Comparison of ENCODE assay signal across 8 worm cellular contexts in the genomic region with DNA sequence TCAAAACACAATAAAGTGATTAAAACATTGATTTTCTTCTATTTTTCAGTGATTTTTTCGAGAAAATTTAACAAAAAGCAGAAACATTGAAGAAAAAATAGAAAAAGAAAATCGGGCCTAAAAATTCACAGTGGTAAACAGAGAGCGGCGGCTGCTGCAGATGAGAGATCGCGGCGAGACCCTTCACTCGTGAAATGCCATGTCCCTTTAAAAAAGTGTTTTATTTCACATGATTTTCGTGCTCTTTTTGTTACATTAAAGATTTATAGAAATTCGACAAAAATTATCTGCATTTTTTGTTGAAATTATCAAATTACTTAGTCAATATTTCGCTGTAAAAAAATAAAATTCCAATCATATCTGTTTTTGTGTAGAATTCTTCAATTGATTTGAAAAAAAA.
A peak's percentile ranks its signal among the peaks of the same experiment; 100 is the strongest.
TF ChIP-seq lines count a peak whose summit lies in the region.

No protein-coding gene starts in this region.

TF ChIP-seq in whole organism, L1 larva, 84 proteins besides CTCF, POLR2A, EP300 and RAD21 (continues in another document):
- no peak for TF ChIP-seq ceh-63 (GFP tag; optimal IDR thresholded peaks at IDR 0.05; lab: Kevin White, UChicago)
- TF ChIP-seq mdl-1 (tag; optimal IDR thresholded peaks at IDR 0.05; lab: Kevin White, UChicago) = peak in 1 of 2 experiments; percentile 23
- TF ChIP-seq elt-2 (tag; optimal IDR thresholded peaks at IDR 0.05; lab: Kevin White, UChicago) = no peak
- TF ChIP-seq irx-1 (tag; optimal IDR thresholded peaks at IDR 0.05; lab: Kevin White, UChicago) = peak; percentile 22
- TF ChIP-seq ces-1 (GFP tag; optimal IDR thresholded peaks at IDR 0.05; lab: Kevin White, UChicago) = no peak
- peak; percentile 35 for TF ChIP-seq unc-130 (tag; optimal IDR thresholded peaks at IDR 0.05; lab: Kevin White, UChicago)
- no peak for TF ChIP-seq hlh-17 (GFP tag; optimal IDR thresholded peaks at IDR 0.05; lab: Kevin White, UChicago; ENCODE audit: borderline replicate concordance)
- peak; percentile 14 for TF ChIP-seq jun-1 (tag; optimal IDR thresholded peaks at IDR 0.05; lab: Kevin White, UChicago)
- no peak for TF ChIP-seq vab-15 (tag; optimal IDR thresholded peaks at IDR 0.05; lab: Kevin White, UChicago)
- TF ChIP-seq mef-2 (tag; optimal IDR thresholded peaks at IDR 0.05; lab: Kevin White, UChicago) = no peak

TF ChIP-seq in whole organism, L2 larva, 48 proteins besides CTCF, POLR2A, EP300 and RAD21 (continues in another document):
- no peak for TF ChIP-seq elt-3 (tag; optimal IDR thresholded peaks at IDR 0.05; lab: Kevin White, UChicago)
- no peak for TF ChIP-seq ama-1 (optimal IDR thresholded peaks at IDR 0.05; lab: Kevin White, UChicago)
- TF ChIP-seq crh-2 (tag; optimal IDR thresholded peaks at IDR 0.05; lab: Kevin White, UChicago) = peak; percentile 68
- peak; percentile 43 for TF ChIP-seq snpc-4 (tag; optimal IDR thresholded peaks at IDR 0.05; lab: Kevin White, UChicago)
- TF ChIP-seq mab-5 (tag; optimal IDR thresholded peaks at IDR 0.05; lab: Kevin White, UChicago) = no peak
- TF ChIP-seq nhr-25 (tag; optimal IDR thresholded peaks at IDR 0.05; lab: Kevin White, UChicago) = peak; percentile 54
- TF ChIP-seq fos-1 (tag; optimal IDR thresholded peaks at IDR 0.05; lab: Kevin White, UChicago) = peak; percentile 37
- peak; percentile 52 for TF ChIP-seq lin-13 (GFP tag; optimal IDR thresholded peaks at IDR 0.05; lab: Kevin White, UChicago)
- peak; percentile 26 for TF ChIP-seq blmp-1 (tag; optimal IDR thresholded peaks at IDR 0.05; lab: Kevin White, UChicago; ENCODE audit: insufficient read depth)
- peak; percentile 12 for TF ChIP-seq sma-3 (GFP tag; optimal IDR thresholded peaks at IDR 0.05; lab: Kevin White, UChicago)
- TF ChIP-seq elt-1 (tag; optimal IDR thresholded peaks at IDR 0.05; lab: Kevin White, UChicago) = no peak

TF ChIP-seq in whole organism, L3 larva, 47 proteins besides CTCF, POLR2A, EP300 and RAD21 (continues in another document):
- TF ChIP-seq eor-1 (tag; optimal IDR thresholded peaks at IDR 0.05; lab: Kevin White, UChicago) = no peak
- TF ChIP-seq lin-15B (tag; optimal IDR thresholded peaks at IDR 0.05; lab: Kevin White, UChicago) = peak; percentile 43
- TF ChIP-seq egl-27 (tag; optimal IDR thresholded peaks at IDR 0.05; lab: Kevin White, UChicago) = no peak
- TF ChIP-seq pha-4 (tag; optimal IDR thresholded peaks at IDR 0.05; lab: Kevin White, UChicago) = peak; percentile 92
- TF ChIP-seq lin-39 (tag; optimal IDR thresholded peaks at IDR 0.05; lab: Kevin White, UChicago) = peak; percentile 38
- TF ChIP-seq egl-5 (tag; optimal IDR thresholded peaks at IDR 0.05; lab: Kevin White, UChicago) = peak; percentile 67
- peak; percentile 30 for TF ChIP-seq skn-1 (tag; optimal IDR thresholded peaks at IDR 0.05; lab: Kevin White, UChicago)
- no peak for TF ChIP-seq R02D3.7 (tag; optimal IDR thresholded peaks at IDR 0.05; lab: Kevin White, UChicago)
- peak; percentile 36 for TF ChIP-seq ama-1 (optimal IDR thresholded peaks at IDR 0.05; lab: Kevin White, UChicago)
- TF ChIP-seq aly-2 (tag; optimal IDR thresholded peaks at IDR 0.05; lab: Kevin White, UChicago) = no peak
- TF ChIP-seq fkh-10 (GFP tag; optimal IDR thresholded peaks at IDR 0.05; lab: Kevin White, UChicago) = no peak
- no peak for TF ChIP-seq ceh-16 (tag; optimal IDR thresholded peaks at IDR 0.05; lab: Kevin White, UChicago)

TF ChIP-seq in whole organism, L4 larva, 104 proteins besides CTCF, POLR2A, EP300 and RAD21 (continues in another document):
- TF ChIP-seq cey-2 (tag; optimal IDR thresholded peaks at IDR 0.05; lab: Kevin White, UChicago; ENCODE audit: borderline replicate concordance, insufficient read depth) (no peak), ceh-82 (tag; optimal IDR thresholded peaks at IDR 0.05; lab: Kevin White, UChicago) (no peak), unc-130 (GFP tag; optimal IDR thresholded peaks at IDR 0.05; lab: Kevin White, UChicago) (peak; percentile 30), nhr-76 (tag; optimal IDR thresholded peaks at IDR 0.05; lab: Kevin White, UChicago) (no peak), R02D3.7 (tag; optimal IDR thresholded peaks at IDR 0.05; lab: Kevin White, UChicago) (no peak), zfp-2 (tag; optimal IDR thresholded peaks at IDR 0.05; lab: Kevin White, UChicago) (no peak), dmd-9 (GFP tag; IDR thresholded peaks at IDR 0.05; lab: Robert Waterston, UW) (no peak), mes-2 (tag; optimal IDR thresholded peaks at IDR 0.05; lab: Kevin White, UChicago; ENCODE audit: poor library complexity, severe bottlenecking) (peak; percentile 77), nhr-237 (tag; optimal IDR thresholded peaks at IDR 0.05; lab: Kevin White, UChicago) (no peak), dmd-8 (GFP tag; IDR thresholded peaks at IDR 0.05; lab: Robert Waterston, UW) (no peak), zfp-3 (GFP tag; conservative IDR thresholded peaks at IDR 0.05; lab: Robert Waterston, UW) (no peak)

TF ChIP-seq in whole organism, late embryonic, 69 proteins besides CTCF, POLR2A, EP300 and RAD21 (continues in another document):
- no peak for TF ChIP-seq tbx-7 (tag; optimal IDR thresholded peaks at IDR 0.05; lab: Kevin White, UChicago)
- no peak for TF ChIP-seq fkh-10 (GFP tag; optimal IDR thresholded peaks at IDR 0.05; lab: Kevin White, UChicago)
- TF ChIP-seq ceh-18 (tag; optimal IDR thresholded peaks at IDR 0.05; lab: Kevin White, UChicago) = no peak
- TF ChIP-seq C08G9.2 (tag; optimal IDR thresholded peaks at IDR 0.05; lab: Kevin White, UChicago) = no peak
- no peak for TF ChIP-seq pat-9 (tag; optimal IDR thresholded peaks at IDR 0.05; lab: Kevin White, UChicago)
- peak; percentile 65 for TF ChIP-seq ceh-34 (tag; optimal IDR thresholded peaks at IDR 0.05; lab: Kevin White, UChicago)
- peak; percentile 1 for TF ChIP-seq unc-55 (GFP tag; optimal IDR thresholded peaks at IDR 0.05; lab: Kevin White, UChicago)
- TF ChIP-seq tbx-2 (tag; optimal IDR thresholded peaks at IDR 0.05; lab: Kevin White, UChicago) = peak; percentile 19
- TF ChIP-seq ceh-31 (tag; optimal IDR thresholded peaks at IDR 0.05; lab: Kevin White, UChicago) = peak; percentile 19
- peak; percentile 3 for TF ChIP-seq hlh-30 (tag; optimal IDR thresholded peaks at IDR 0.05; lab: Kevin White, UChicago; ENCODE audit: insufficient read depth)
- no peak for TF ChIP-seq ceh-45 (GFP tag; IDR thresholded peaks at IDR 0.05; lab: Robert Waterston, UW)
- no peak for TF ChIP-seq ztf-16 (tag; optimal IDR thresholded peaks at IDR 0.05; lab: Kevin White, UChicago)

TF ChIP-seq in whole organism, midembryonic, 9 proteins besides CTCF, POLR2A, EP300 and RAD21:
- TF ChIP-seq ztf-23 (GFP tag; IDR thresholded peaks at IDR 0.05; lab: Robert Waterston, UW) (no peak), cog-1 (tag; optimal IDR thresholded peaks at IDR 0.05; lab: Kevin White, UChicago) (peak; percentile 5)

TF ChIP-seq in whole organism, mixed stage, embryonic, 35 proteins besides CTCF, POLR2A, EP300 and RAD21 (continues in another document):
- TF ChIP-seq unc-39 (tag; optimal IDR thresholded peaks at IDR 0.05; lab: Kevin White, UChicago) = no peak
- no peak for TF ChIP-seq ceh-39 (tag; optimal IDR thresholded peaks at IDR 0.05; lab: Kevin White, UChicago)
- no peak for TF ChIP-seq sem-2 (GFP tag; optimal IDR thresholded peaks at IDR 0.05; lab: Kevin White, UChicago)
- TF ChIP-seq sptf-1 (tag; optimal IDR thresholded peaks at IDR 0.05; lab: Kevin White, UChicago) = peak; percentile 14
- TF ChIP-seq pha-4 (tag; optimal IDR thresholded peaks at IDR 0.05; lab: Kevin White, UChicago) = peak; percentile 49
- no peak for TF ChIP-seq bed-3 (GFP tag; optimal IDR thresholded peaks at IDR 0.05; lab: Kevin White, UChicago)
- no peak for TF ChIP-seq mls-2 (tag; optimal IDR thresholded peaks at IDR 0.05; lab: Kevin White, UChicago)
- no peak for TF ChIP-seq nhr-12 (tag; optimal IDR thresholded peaks at IDR 0.05; lab: Kevin White, UChicago)
- TF ChIP-seq snpc-4 (tag; optimal IDR thresholded peaks at IDR 0.05; lab: Kevin White, UChicago) = no peak
- no peak for TF ChIP-seq cnd-1 (tag; optimal IDR thresholded peaks at IDR 0.05; lab: Kevin White, UChicago)
- TF ChIP-seq mep-1 (tag; optimal IDR thresholded peaks at IDR 0.05; lab: Kevin White, UChicago) = peak; percentile 76
- peak; percentile 59 for TF ChIP-seq hlh-1 (tag; optimal IDR thresholded peaks at IDR 0.05; lab: Kevin White, UChicago)
- TF ChIP-seq elt-1 (tag; optimal IDR thresholded peaks at IDR 0.05; lab: Kevin White, UChicago; ENCODE audit: borderline replicate concordance, insufficient read depth) = no peak
- TF ChIP-seq mab-5 (tag; optimal IDR thresholded peaks at IDR 0.05; lab: Kevin White, UChicago) = no peak
- no peak for TF ChIP-seq tbx-8 (GFP tag; optimal IDR thresholded peaks at IDR 0.05; lab: Kevin White, UChicago)
- no peak for TF ChIP-seq ceh-83 (GFP tag; optimal IDR thresholded peaks at IDR 0.05; lab: Kevin White, UChicago)
- TF ChIP-seq nhr-28 (tag; optimal IDR thresholded peaks at IDR 0.05; lab: Kevin White, UChicago) = no peak
- TF ChIP-seq nhr-76 (tag; optimal IDR thresholded peaks at IDR 0.05; lab: Kevin White, UChicago) = no peak

TF ChIP-seq in whole organism, young adult, 124 proteins besides CTCF, POLR2A, EP300 and RAD21 (continues in another document):
- TF ChIP-seq mel-28 (tag; optimal IDR thresholded peaks at IDR 0.05; lab: Kevin White, UChicago; ENCODE audit: borderline replicate concordance) (no peak), F39B2.1 (GFP tag; IDR thresholded peaks at IDR 0.05; lab: Robert Waterston, UW) (no peak), K12H6.12 (tag; optimal IDR thresholded peaks at IDR 0.05; lab: Kevin White, UChicago) (no peak), atf-7 (tag; optimal IDR thresholded peaks at IDR 0.05; lab: Kevin White, UChicago) (no peak), tbp1 (GFP tag; optimal IDR thresholded peaks at IDR 0.05; lab: Kevin White, UChicago) (peak; percentile 49), ceh-58 (GFP tag; IDR thresholded peaks at IDR 0.05; lab: Robert Waterston, UW) (no peak), sdz-38 (tag; optimal IDR thresholded peaks at IDR 0.05; lab: Kevin White, UChicago) (no peak), aptf-3 (GFP tag; IDR thresholded peaks at IDR 0.05; lab: Robert Waterston, UW) (no peak), gei-17 (GFP tag; optimal IDR thresholded peaks at IDR 0.05; lab: Kevin White, UChicago) (no peak), F55B11.4 (tag; optimal IDR thresholded peaks at IDR 0.05; lab: Kevin White, UChicago; ENCODE audit: borderline replicate concordance, insufficient read depth) (no peak), nhr-179 (tag; optimal IDR thresholded peaks at IDR 0.05; lab: Kevin White, UChicago) (no peak), mcd-1 (GFP tag; IDR thresholded peaks at IDR 0.05; lab: Robert Waterston, UW) (peak; percentile 42; the same call in 1 of the 2 replicates), snpc-3.4 (tag; optimal IDR thresholded peaks at IDR 0.05; lab: Kevin White, UChicago) (no peak), nhr-120 (GFP tag; IDR thresholded peaks at IDR 0.05; lab: Robert Waterston, UW) (no peak), pbrm-1 (GFP tag; IDR thresholded peaks at IDR 0.05; lab: Robert Waterston, UW) (peak; percentile 32; the same call in 1 of the 2 replicates), athp-1 (tag; optimal IDR thresholded peaks at IDR 0.05; lab: Kevin White, UChicago) (no peak), Y95B8A.8 (GFP tag; IDR thresholded peaks at IDR 0.05; lab: Robert Waterston, UW) (no peak), dox-1 (GFP tag; IDR thresholded peaks at IDR 0.05; lab: Robert Waterston, UW) (no peak), ceh-40 (GFP tag; IDR thresholded peaks at IDR 0.05; lab: Robert Waterston, UW) (no peak)
